Worm (Caenorhabditis elegans) whole organism, L3 larva: ENCODE data around the gene acr-3.

Experiments used
- R02D3.7 ChIP-seq: fragments of 150-350 bp; optimal IDR thresholded peaks from 2 replicates; lab custom pipeline; 2014; ENCODE audit warnings: missing biosample characterization, missing genetic modification characterization
- ama-1 ChIP-seq: fragments of 150-350 bp; optimal IDR thresholded peaks from 2 replicates; lab custom pipeline; 2018
- ceh-9 ChIP-seq: sonication (generic microtip); optimal IDR thresholded peaks from 2 replicates; lab custom pipeline; 2018; ENCODE audit warnings: missing biosample characterization, missing genetic modification characterization
- egl-27 ChIP-seq: sonication (generic microtip); optimal IDR thresholded peaks from 4 replicates; lab custom pipeline; 2017; ENCODE audit warnings: missing biosample characterization, missing genetic modification reagents, missing genetic modification characterization
- elt-1 ChIP-seq: fragments of 150-350 bp; optimal IDR thresholded peaks from 2 replicates; lab custom pipeline; 2014; ENCODE audit warnings: missing biosample characterization, missing genetic modification characterization
- elt-2 ChIP-seq: sonication (generic microtip); optimal IDR thresholded peaks from 2 replicates; lab custom pipeline; 2016; ENCODE audit warnings: missing genetic modification reagents, mild to moderate bottlenecking, missing genetic modification characterization, missing compliant biosample characterization
- fos-1 ChIP-seq: fragments of 150-350 bp; optimal IDR thresholded peaks from 2 replicates; lab custom pipeline; 2014; ENCODE audit warnings: missing biosample characterization, missing genetic modification characterization
- nhr-76 ChIP-seq: fragments of 150-350 bp; sonication (generic microtip); optimal IDR thresholded peaks from 5 replicates; lab custom pipeline; 2014; ENCODE audit warnings: missing biosample characterization, missing genetic modification characterization
- nhr-77 ChIP-seq: fragments of 150-350 bp; optimal IDR thresholded peaks from 2 replicates; lab custom pipeline; 2014; ENCODE audit warnings: missing biosample characterization, missing genetic modification characterization
- pqm-1 ChIP-seq: fragments of 150-350 bp; optimal IDR thresholded peaks from 2 replicates; lab custom pipeline; 2017; ENCODE audit warnings: missing biosample characterization, missing genetic modification characterization, inconsistent platforms
- sea-2 ChIP-seq: fragments of 150-350 bp; sonication (generic microtip); optimal IDR thresholded peaks from 4 replicates; lab custom pipeline; 2014; ENCODE audit warnings: missing biosample characterization, missing genetic modification reagents, missing genetic modification characterization
- snpc-4 ChIP-seq: fragments of 150-350 bp; optimal IDR thresholded peaks from 2 replicates; lab custom pipeline; 2014; ENCODE audit warnings: missing biosample characterization, missing genetic modification characterization
- zag-1 ChIP-seq: fragments of 150-350 bp; optimal IDR thresholded peaks from 2 replicates; lab custom pipeline; 2014; ENCODE audit warnings: missing biosample characterization, missing genetic modification characterization

DNA sequence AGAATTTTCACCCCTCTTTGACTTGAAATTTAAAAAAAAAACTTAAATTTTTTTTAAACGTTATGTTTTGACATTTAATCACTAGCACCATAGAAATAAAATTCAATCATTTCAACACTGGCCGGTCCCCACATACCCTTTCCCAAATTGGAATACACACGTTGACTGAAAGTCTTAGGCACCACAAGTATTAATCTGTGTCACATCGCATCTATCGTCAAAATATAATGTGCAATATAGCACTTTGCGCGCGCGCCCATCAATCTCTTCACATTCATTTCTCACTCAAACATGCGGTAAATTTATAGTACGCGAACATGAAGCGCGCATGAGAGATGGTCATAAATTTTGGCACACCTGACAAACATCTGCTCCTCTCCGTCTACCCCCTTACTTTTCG is 22.0 kb upstream of the acr-3 start:
- TF ChIP-seq nhr-76 (tag; lab: Kevin White, UChicago), result no peak
- no peak for TF ChIP-seq egl-27 (tag; lab: Kevin White, UChicago)
- TF ChIP-seq sea-2 (GFP tag; lab: Kevin White, UChicago), result no peak
- TF ChIP-seq ceh-9, result no peak
- no peak for TF ChIP-seq elt-2 (tag; lab: Kevin White, UChicago)
- no peak for TF ChIP-seq fos-1
- no peak for TF ChIP-seq ama-1
- TF ChIP-seq R02D3.7, result no peak
- TF ChIP-seq zag-1, result no peak
- no peak for TF ChIP-seq nhr-77 (tag; lab: Kevin White, UChicago)
- TF ChIP-seq snpc-4 (tag; lab: Kevin White, UChicago), result no peak
- TF ChIP-seq pqm-1 (tag; lab: Kevin White, UChicago), result no peak
- no peak for TF ChIP-seq elt-1 (tag; lab: Kevin White, UChicago)
